Fruit fly (Drosophila melanogaster) whole organism, embryonic: ENCODE results near the gene CG43894.

Source experiments
- Ada2b ChIP-seq: fragments of 200-800 bp; sonication (Bioruptor generic); IDR thresholded peaks from 2 replicates; pipeline ENCODE4 v1.3.6; 2022; ENCODE audit warnings: missing biosample characterization, missing genetic modification characterization
- C15 ChIP-seq: fragments of 200-800 bp; sonication (Bioruptor generic); IDR thresholded peaks from 3 replicates; pipeline ENCODE4 v1.3.6; 2022; ENCODE audit warnings: missing biosample characterization, missing genetic modification characterization
- CG10431 ChIP-seq: fragments of 200-800 bp; sonication (Bioruptor generic); optimal IDR thresholded peaks from 3 replicates; lab custom pipeline; 2018; ENCODE audit warnings: missing biosample characterization, mild to moderate bottlenecking, missing genetic modification characterization
- CG11696 ChIP-seq: fragments of 200-800 bp; sonication (Bioruptor generic); IDR thresholded peaks from 2 replicates; pipeline ENCODE4 v1.3.6; 2022; ENCODE audit warnings: missing biosample characterization, missing genetic modification characterization
- CG11723 ChIP-seq: fragments of 200-800 bp; sonication (Bioruptor generic); optimal IDR thresholded peaks from 2 replicates; lab custom pipeline; 2017; ENCODE audit warnings: missing biosample characterization, mild to moderate bottlenecking, missing genetic modification characterization
- CG12104 ChIP-seq: fragments of 200-800 bp; sonication (Bioruptor generic); optimal IDR thresholded peaks from 3 replicates; lab custom pipeline; 2016; ENCODE audit warnings: missing biosample characterization, missing genetic modification characterization
- CG13775 ChIP-seq: fragments of 200-800 bp; sonication (Bioruptor generic); optimal IDR thresholded peaks from 3 replicates; lab custom pipeline; 2017; ENCODE audit warnings: missing biosample characterization, mild to moderate bottlenecking, missing genetic modification characterization
- CG14860 ChIP-seq: fragments of 200-800 bp; sonication (Bioruptor generic); IDR thresholded peaks from 3 replicates; pipeline ENCODE4 v1.3.6; 2022; ENCODE audit warnings: missing biosample characterization, missing genetic modification characterization; ENCODE audit not compliant: partially characterized antibody
- CG15601 ChIP-seq: fragments of 200-800 bp; sonication (Bioruptor generic); optimal IDR thresholded peaks from 3 replicates; lab custom pipeline; 2019; ENCODE audit warnings: missing biosample characterization, mild to moderate bottlenecking, missing genetic modification characterization, moderate library complexity
- CG16863 ChIP-seq: fragments of 200-800 bp; sonication (Bioruptor generic); optimal IDR thresholded peaks from 3 replicates; lab custom pipeline; 2016; ENCODE audit warnings: missing biosample characterization, missing genetic modification characterization
- CG2199 ChIP-seq: fragments of 200-800 bp; sonication (Bioruptor generic); IDR thresholded peaks from 3 replicates; pipeline ENCODE4 v1.3.6; 2022; ENCODE audit warnings: missing biosample characterization, missing genetic modification characterization
- CG33213 ChIP-seq: fragments of 200-800 bp; sonication (Bioruptor generic); optimal IDR thresholded peaks from 3 replicates; lab custom pipeline; 2016; ENCODE audit warnings: missing biosample characterization, missing genetic modification characterization
- CG3838 ChIP-seq: fragments of 200-800 bp; sonication (Bioruptor generic); optimal IDR thresholded peaks from 3 replicates; lab custom pipeline; 2016; ENCODE audit warnings: missing biosample characterization, missing genetic modification characterization
- CG3995 ChIP-seq: fragments of 200-800 bp; sonication (Bioruptor generic); optimal IDR thresholded peaks from 3 replicates; lab custom pipeline; 2016; ENCODE audit warnings: missing biosample characterization, missing genetic modification characterization
- CG6254 ChIP-seq: fragments of 200-800 bp; sonication (Bioruptor generic); optimal IDR thresholded peaks from 3 replicates; lab custom pipeline; 2017; ENCODE audit warnings: mild to moderate bottlenecking, missing biosample characterization, missing genetic modification reagents, missing genetic modification characterization
- CG6683 ChIP-seq: fragments of 200-800 bp; sonication (Bioruptor generic); optimal IDR thresholded peaks from 2 replicates; lab custom pipeline; 2017; ENCODE audit warnings: missing biosample characterization, mild to moderate bottlenecking, missing genetic modification characterization, missing genetic modification reagents
- CG6689 ChIP-seq: fragments of 200-800 bp; sonication (Bioruptor generic); IDR thresholded peaks from 2 replicates; pipeline ENCODE4 v1.3.6; 2022; ENCODE audit warnings: missing biosample characterization, missing genetic modification characterization
- CG9797 ChIP-seq: fragments of 200-800 bp; sonication (Bioruptor generic); optimal IDR thresholded peaks from 3 replicates; lab custom pipeline; 2018; ENCODE audit warnings: missing biosample characterization, mild to moderate bottlenecking, missing genetic modification characterization
- CG9817 ChIP-seq: fragments of 200-800 bp; sonication (Bioruptor generic); optimal IDR thresholded peaks from 2 replicates; lab custom pipeline; 2018; ENCODE audit warnings: missing biosample characterization, mild to moderate bottlenecking, missing genetic modification characterization, moderate library complexity
- CG9876 ChIP-seq: fragments of 200-800 bp; sonication (Bioruptor generic); optimal IDR thresholded peaks from 2 replicates; lab custom pipeline; 2016; ENCODE audit warnings: missing biosample characterization, missing genetic modification characterization
- CkIIα-i1 ChIP-seq: fragments of 200-800 bp; sonication (Bioruptor generic); IDR thresholded peaks from 2 replicates; pipeline ENCODE4 v1.3.6; 2022; ENCODE audit warnings: missing biosample characterization, missing genetic modification characterization
- CrebB ChIP-seq: fragments of 200-800 bp; sonication (Bioruptor generic); optimal IDR thresholded peaks from 3 replicates; lab custom pipeline; 2018; ENCODE audit warnings: missing biosample characterization, mild to moderate bottlenecking, missing genetic modification characterization
- E2f2 ChIP-seq: fragments of 200-800 bp; sonication (Bioruptor generic); IDR thresholded peaks from 2 replicates; pipeline ENCODE4 v1.3.6; 2022; ENCODE audit warnings: missing biosample characterization, missing genetic modification characterization
- Meics ChIP-seq: fragments of 200-800 bp; sonication (Bioruptor generic); optimal IDR thresholded peaks from 2 replicates; lab custom pipeline; 2017; ENCODE audit warnings: missing biosample characterization, mild to moderate bottlenecking, missing genetic modification characterization
- Ravus ChIP-seq: fragments of 200-800 bp; sonication (Bioruptor generic); IDR thresholded peaks from 2 replicates; pipeline ENCODE4 v1.3.6; 2022; ENCODE audit warnings: missing biosample characterization, missing genetic modification characterization
- Sry-δ ChIP-seq: fragments of 200-800 bp; sonication (Bioruptor generic); optimal IDR thresholded peaks from 2 replicates; lab custom pipeline; 2016; ENCODE audit warnings: missing biosample characterization, missing genetic modification characterization
- Tbp ChIP-seq: fragments of >200 bp; optimal IDR thresholded peaks from 2 replicates; lab custom pipeline; 2018; ENCODE audit warnings: missing biosample characterization, missing genetic modification characterization
- ab ChIP-seq: fragments of 200-800 bp; sonication (Bioruptor generic); optimal IDR thresholded peaks from 2 replicates; lab custom pipeline; 2016; ENCODE audit warnings: missing biosample characterization, missing genetic modification characterization
- ac ChIP-seq: fragments of 200-800 bp; sonication (Bioruptor generic); optimal IDR thresholded peaks from 3 replicates; lab custom pipeline; 2017; ENCODE audit warnings: missing biosample characterization, mild to moderate bottlenecking, missing genetic modification characterization
- al ChIP-seq: fragments of 200-800 bp; sonication (Bioruptor generic); IDR thresholded peaks from 2 replicates; pipeline ENCODE4 v1.3.6; 2022; ENCODE audit warnings: missing biosample characterization, missing genetic modification characterization
- ash1 ChIP-seq: fragments of 200-800 bp; sonication (Bioruptor generic); optimal IDR thresholded peaks from 2 replicates; lab custom pipeline; 2018; ENCODE audit warnings: missing biosample characterization, mild to moderate bottlenecking, missing genetic modification characterization
- cg ChIP-seq: fragments of 200-800 bp; sonication (Bioruptor generic); optimal IDR thresholded peaks from 3 replicates; lab custom pipeline; 2019; ENCODE audit warnings: missing biosample characterization, mild to moderate bottlenecking, missing genetic modification characterization, moderate library complexity
- chn ChIP-seq: fragments of 200-800 bp; sonication (Bioruptor generic); optimal IDR thresholded peaks from 2 replicates; lab custom pipeline; 2016; ENCODE audit warnings: missing biosample characterization, missing genetic modification characterization
- da ChIP-seq: fragments of 200-800 bp; sonication (Bioruptor generic); optimal IDR thresholded peaks from 2 replicates; lab custom pipeline; 2016; ENCODE audit warnings: missing biosample characterization, missing genetic modification characterization
- dati ChIP-seq: fragments of 200-800 bp; sonication (Bioruptor generic); IDR thresholded peaks from 2 replicates; pipeline ENCODE4 v1.3.6; 2022; ENCODE audit warnings: missing biosample characterization, missing genetic modification characterization
- dpn ChIP-seq, 2 experiments: fragments of 200-800 bp; sonication (Bioruptor generic); optimal IDR thresholded peaks; 3 replicates each; lab custom pipeline; 2016; ENCODE audit warnings: missing biosample characterization in 2 of 2, missing genetic modification characterization in 2 of 2
- esg ChIP-seq: fragments of 200-800 bp; sonication (Bioruptor generic); conservative IDR thresholded peaks from 2 replicates; pipeline ENCODE4 v1.3.6; 2022; ENCODE audit warnings: missing biosample characterization, missing genetic modification characterization
- gcm2 ChIP-seq: fragments of 200-800 bp; sonication (Bioruptor generic); optimal IDR thresholded peaks from 2 replicates; lab custom pipeline; 2016; ENCODE audit warnings: missing biosample characterization, missing genetic modification characterization
- jing ChIP-seq: fragments of 200-800 bp; sonication (Bioruptor generic); optimal IDR thresholded peaks from 2 replicates; lab custom pipeline; 2018; ENCODE audit warnings: missing biosample characterization, mild to moderate bottlenecking, missing genetic modification characterization
- kni ChIP-seq: fragments of 200-800 bp; sonication (Bioruptor generic); optimal IDR thresholded peaks from 3 replicates; lab custom pipeline; 2017; ENCODE audit warnings: mild to moderate bottlenecking, missing biosample characterization, missing genetic modification reagents, missing genetic modification characterization
- lilli ChIP-seq: fragments of 200-800 bp; sonication (Bioruptor generic); optimal IDR thresholded peaks from 3 replicates; lab custom pipeline; 2016; ENCODE audit warnings: missing biosample characterization, missing genetic modification characterization
- pho ChIP-seq: fragments of 200-800 bp; sonication (Bioruptor generic); optimal IDR thresholded peaks from 2 replicates; lab custom pipeline; 2016; ENCODE audit warnings: missing biosample characterization, missing genetic modification characterization
- ranshi ChIP-seq: fragments of 200-800 bp; sonication (Bioruptor generic); IDR thresholded peaks from 2 replicates; pipeline ENCODE4 v1.3.6; 2022; ENCODE audit warnings: missing biosample characterization, missing genetic modification characterization
- scrt ChIP-seq: fragments of 200-800 bp; sonication (Bioruptor generic); optimal IDR thresholded peaks from 2 replicates; lab custom pipeline; 2018; ENCODE audit warnings: missing biosample characterization, mild to moderate bottlenecking, missing genetic modification characterization, moderate library complexity
- shn ChIP-seq: fragments of 200-800 bp; sonication (Bioruptor generic); optimal IDR thresholded peaks from 3 replicates; lab custom pipeline; 2016; ENCODE audit warnings: missing biosample characterization, missing genetic modification characterization
- sisA ChIP-seq: fragments of 200-800 bp; sonication (Bioruptor generic); IDR thresholded peaks from 2 replicates; pipeline ENCODE4 v1.3.6; 2022; ENCODE audit warnings: missing biosample characterization, missing genetic modification characterization
- tna ChIP-seq: fragments of 200-800 bp; sonication (Bioruptor generic); IDR thresholded peaks from 2 replicates; pipeline ENCODE4 v1.3.6; 2022; ENCODE audit warnings: missing biosample characterization, missing genetic modification characterization; ENCODE audit not compliant: partially characterized antibody
- ttk ChIP-seq: fragments of 200-800 bp; sonication (Bioruptor generic); IDR thresholded peaks from 2 replicates; pipeline ENCODE4 v2.1.2; 2022; ENCODE audit warnings: missing biosample characterization, missing genetic modification characterization
- vfl ChIP-seq: fragments of 200-800 bp; sonication (Bioruptor generic); optimal IDR thresholded peaks from 2 replicates; lab custom pipeline; 2016; ENCODE audit warnings: missing biosample characterization, missing genetic modification characterization
- vnd ChIP-seq: fragments of 200-800 bp; sonication (Bioruptor generic); IDR thresholded peaks from 3 replicates; pipeline ENCODE4 v1.3.6; 2022; ENCODE audit warnings: missing biosample characterization, missing genetic modification characterization; ENCODE audit not compliant: partially characterized antibody
- z ChIP-seq: fragments of 200-800 bp; sonication (Bioruptor generic); IDR thresholded peaks from 3 replicates; pipeline ENCODE4 v1.3.6; 2022; ENCODE audit warnings: missing biosample characterization, missing genetic modification characterization

CG43894 gene

DNA sequence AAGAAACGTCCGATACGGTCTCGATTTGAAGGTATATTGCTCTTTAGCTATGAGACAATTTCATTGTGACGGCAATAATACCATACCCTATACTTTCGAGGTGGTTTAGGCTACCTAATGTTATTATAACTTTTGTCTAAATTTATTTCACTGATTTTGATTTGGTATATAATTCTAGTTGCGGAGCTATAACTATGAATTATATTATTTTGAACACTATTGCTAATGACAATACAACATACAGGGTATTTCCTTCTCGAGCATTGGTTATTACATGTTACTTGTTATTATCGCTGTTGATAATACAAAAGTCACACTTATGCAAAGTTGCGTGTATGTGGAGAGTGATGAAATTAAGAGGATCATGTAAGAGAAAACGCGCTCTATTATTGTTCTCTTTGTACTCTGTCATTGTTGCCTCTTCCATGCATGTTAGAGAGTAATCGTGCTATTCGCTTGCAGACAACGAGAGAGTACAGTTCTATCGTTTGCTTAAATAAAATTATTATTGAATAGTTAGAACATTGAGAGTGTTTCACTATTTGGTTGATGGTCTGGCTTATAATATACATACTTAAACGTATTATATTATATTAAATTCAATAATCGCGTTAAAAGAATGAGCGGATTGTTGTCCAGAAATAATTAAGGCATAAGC, 24.2 kb downstream of the CG43894 start, which contains the start of gene CG32115 (continued):
- TF ChIP-seq cg (GFP tag; lab: Kevin White, UChicago) = peak; percentile 56
- TF ChIP-seq ac (GFP tag; lab: Kevin White, UChicago) = no peak
- no peak for TF ChIP-seq CG6683 (GFP tag; lab: Kevin White, UChicago)
- TF ChIP-seq vfl = peak; percentile 87
- TF ChIP-seq ttk (GFP tag; lab: Robert Waterston, UW) = peak; percentile 96
- peak; percentile 61 for TF ChIP-seq da (GFP tag; lab: Kevin White, UChicago)
- peak; percentile 91 for TF ChIP-seq esg (GFP tag; lab: Robert Waterston, UW)
- peak; percentile 79 for TF ChIP-seq CG3995 (GFP tag; lab: Kevin White, UChicago)
- no peak; the same call in 2 of the 3 replicates for TF ChIP-seq CG14860 (GFP tag; lab: Robert Waterston, UW)
- no peak for TF ChIP-seq CG9797 (GFP tag; lab: Kevin White, UChicago)
- peak; percentile 81 for TF ChIP-seq CG33213 (GFP tag; lab: Kevin White, UChicago)
- peak; percentile 88 for TF ChIP-seq CG12104 (GFP tag; lab: Kevin White, UChicago)
- TF ChIP-seq ranshi (GFP tag; lab: Robert Waterston, UW) = peak; percentile 95
- TF ChIP-seq CG11696 = peak; percentile 86
- TF ChIP-seq Sry-δ (GFP tag; lab: Kevin White, UChicago) = peak; percentile 53
- peak; percentile 94 for TF ChIP-seq Ada2b
- peak; percentile 79 for TF ChIP-seq gcm2 (GFP tag; lab: Kevin White, UChicago)
- TF ChIP-seq CG6689 (GFP tag; lab: Robert Waterston, UW) = peak; percentile 95
- TF ChIP-seq tna (GFP tag; lab: Robert Waterston, UW) = no peak
- TF ChIP-seq jing = peak; percentile 89
- peak; percentile 95 for TF ChIP-seq lilli (GFP tag; lab: Kevin White, UChicago)
- peak; percentile 86 for TF ChIP-seq CG16863 (GFP tag; lab: Kevin White, UChicago)
- peak; percentile 93 for TF ChIP-seq CrebB (tag; lab: Kevin White, UChicago)
- peak; percentile 85 for TF ChIP-seq dati (GFP tag; lab: Robert Waterston, UW)
- peak; percentile 76 for TF ChIP-seq E2f2 (GFP tag; lab: Robert Waterston, UW)
- TF ChIP-seq ash1 (GFP tag; lab: Kevin White, UChicago) = no peak
- TF ChIP-seq Ravus = peak; percentile 91
- peak; percentile 84 for TF ChIP-seq chn (GFP tag; lab: Kevin White, UChicago)
- TF ChIP-seq Meics = peak; percentile 94
- no peak for TF ChIP-seq vnd (GFP tag; lab: Robert Waterston, UW)
- peak; percentile 89 for TF ChIP-seq scrt (GFP tag; lab: Kevin White, UChicago)
- peak; percentile 81 for TF ChIP-seq CkIIα-i1
- TF ChIP-seq kni (GFP tag; lab: Kevin White, UChicago) = no peak
- TF ChIP-seq CG3838 (GFP tag; lab: Kevin White, UChicago) = peak; percentile 86
- TF ChIP-seq Tbp (GFP tag; lab: Kevin White, UChicago) = no peak
- no peak for TF ChIP-seq z (GFP tag; lab: Robert Waterston, UW)
- peak; percentile 63 for TF ChIP-seq ab
- peak; percentile 75 for TF ChIP-seq CG11723 (GFP tag; lab: Kevin White, UChicago)
- TF ChIP-seq C15 (GFP tag; lab: Robert Waterston, UW) = peak; percentile 95
- TF ChIP-seq CG15601 (tag; lab: Kevin White, UChicago) = peak; percentile 80
- TF ChIP-seq CG9817 (tag; lab: Kevin White, UChicago) = peak; percentile 97
- TF ChIP-seq CG9876 (GFP tag; lab: Kevin White, UChicago) = peak; percentile 84
- peak; percentile 91 for TF ChIP-seq sisA (GFP tag; lab: Robert Waterston, UW)
- TF ChIP-seq al (GFP tag; lab: Robert Waterston, UW) = peak; percentile 97
- TF ChIP-seq CG10431 = no peak
- TF ChIP-seq shn (GFP tag; lab: Kevin White, UChicago) = peak; percentile 79
- peak; percentile 94 to 96 for TF ChIP-seq dpn (GFP tag; optimal IDR thresholded peaks at IDR 0.05; lab: Kevin White, UChicago)
- peak; percentile 70 for TF ChIP-seq CG6254
- peak; percentile 85 for TF ChIP-seq CG13775
- TF ChIP-seq CG2199 (GFP tag; lab: Robert Waterston, UW) = no peak
- TF ChIP-seq pho = peak; percentile 92
